Fruit fly (Drosophila melanogaster) whole organism, adult: ENCODE measurements around the gene CG11629.

ENCODE experiments used
- CG12768 ChIP-seq: fragments of 200-800 bp; sonication (Bioruptor generic); optimal IDR thresholded peaks from 2 replicates; lab custom pipeline; 2017; ENCODE audit warnings: missing biosample characterization, missing genetic modification characterization, mild to moderate bottlenecking, moderate library complexity, missing genetic modification reagents
- CG1620 ChIP-seq: fragments of 200-800 bp; sonication (Bioruptor generic); optimal IDR thresholded peaks from 2 replicates; lab custom pipeline; 2016; ENCODE audit warnings: missing biosample characterization, missing genetic modification characterization
- CG33017 ChIP-seq: fragments of 200-800 bp; sonication (Bioruptor generic); optimal IDR thresholded peaks from 2 replicates; lab custom pipeline; 2018; ENCODE audit warnings: missing biosample characterization, mild to moderate bottlenecking, missing genetic modification characterization, moderate library complexity
- CG7101 ChIP-seq: fragments of 200-800 bp; sonication (Bioruptor generic); optimal IDR thresholded peaks from 2 replicates; lab custom pipeline; 2018; ENCODE audit warnings: missing biosample characterization, mild to moderate bottlenecking, missing genetic modification characterization, moderate library complexity
- Clk ChIP-seq: fragments of 200-800 bp; sonication (Bioruptor generic); optimal IDR thresholded peaks from 2 replicates; lab custom pipeline; 2017; ENCODE audit warnings: missing biosample characterization, missing genetic modification characterization
- bab1 ChIP-seq: fragments of 200-800 bp; sonication (Bioruptor generic); optimal IDR thresholded peaks from 3 replicates; lab custom pipeline; 2019; ENCODE audit warnings: missing biosample characterization, mild to moderate bottlenecking, missing genetic modification characterization, moderate library complexity
- cic ChIP-seq: fragments of 200-800 bp; sonication (Bioruptor generic); optimal IDR thresholded peaks from 2 replicates; lab custom pipeline; 2017; ENCODE audit warnings: missing biosample characterization, mild to moderate bottlenecking, missing genetic modification characterization, moderate library complexity
- cnc ChIP-seq, 2 experiments: fragments of >200 bp; optimal IDR thresholded peaks; 2 replicates each; lab custom pipeline; 2017
- kay ChIP-seq: fragments of 200-800 bp; sonication (Bioruptor generic); peaks from one replicate; lab custom pipeline; 2016; ENCODE audit warnings: missing biosample characterization, missing genetic modification characterization, borderline replicate concordance
- toe ChIP-seq: fragments of 200-800 bp; sonication (Bioruptor generic); optimal IDR thresholded peaks from 2 replicates; lab custom pipeline; 2016; ENCODE audit warnings: missing biosample characterization, missing genetic modification characterization

- TF ChIP-seq Clk (GFP tag; lab: Kevin White, UChicago) (no peak), CG12768 (no peak), CG33017 (tag; lab: Kevin White, UChicago) (no peak), toe (GFP tag; lab: Kevin White, UChicago) (no peak), bab1 (GFP tag; lab: Kevin White, UChicago) (no peak), CG7101 (tag; lab: Kevin White, UChicago) (no peak), cic (GFP tag; lab: Kevin White, UChicago) (no peak), CG1620 (GFP tag; lab: Kevin White, UChicago) (no peak), kay (no peak), cnc (optimal IDR thresholded peaks at IDR 0.05; lab: Kevin White, UChicago) (no peak)
Observed at dm6 chr2L:21849699-21850098, 48.4 kb downstream of the CG11629 start.
